Fruit fly (Drosophila melanogaster): Measurements from ENCODE around the gene CG14805.

DNA sequence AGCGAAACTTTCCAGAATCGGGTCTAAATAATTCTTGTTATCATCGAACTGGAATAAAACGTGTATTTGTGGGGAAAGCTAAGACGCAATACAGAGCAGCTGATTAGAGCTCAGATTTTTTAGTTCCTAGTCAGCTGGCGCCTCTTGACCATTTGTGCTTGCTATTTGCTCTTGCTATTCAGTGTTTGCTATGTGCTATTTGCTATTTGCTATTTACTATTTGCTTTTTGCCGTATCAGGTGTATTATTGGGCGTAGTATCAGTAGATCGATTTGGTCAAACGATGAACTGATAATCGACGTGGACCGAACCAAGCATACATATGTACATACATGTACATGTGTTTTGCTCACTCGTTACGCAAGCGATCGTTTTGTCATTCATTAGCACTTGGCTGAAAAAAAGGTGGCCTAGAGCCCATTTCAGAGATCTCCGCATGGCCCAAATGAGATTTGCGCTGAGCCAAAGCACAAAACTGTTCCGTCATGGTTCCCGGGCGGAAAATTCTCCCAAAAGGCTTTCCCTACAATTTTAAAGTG is 31.6 kb upstream of the CG14805 start:
- no peak for TF ChIP-seq psq (optimal IDR thresholded peaks at IDR 0.05)
- TF ChIP-seq Dll (optimal IDR thresholded peaks at IDR 0.05) = no peak
- TF ChIP-seq EcR (GFP tag; optimal IDR thresholded peaks at IDR 0.05) = no peak
- TF ChIP-seq CG8478 (optimal IDR thresholded peaks at IDR 0.05) = no peak
- TF ChIP-seq pan (optimal IDR thresholded peaks at IDR 0.05) = no peak

All from whole organism.